Fruit fly (Drosophila melanogaster) whole organism, embryonic: ENCODE measurements around the gene smo.

Source experiments
- B-H2 ChIP-seq: fragments of 200-800 bp; sonication (Bioruptor generic); optimal IDR thresholded peaks from 2 replicates; lab custom pipeline; 2018; ENCODE audit warnings: missing biosample characterization, mild to moderate bottlenecking, missing genetic modification characterization
- CG10543 ChIP-seq: fragments of 200-800 bp; sonication (Bioruptor generic); optimal IDR thresholded peaks from 3 replicates; lab custom pipeline; 2017; ENCODE audit warnings: missing biosample characterization, mild to moderate bottlenecking, missing genetic modification characterization, moderate library complexity
- CG12071 ChIP-seq: fragments of 200-800 bp; sonication (Bioruptor generic); optimal IDR thresholded peaks from 3 replicates; lab custom pipeline; 2018; ENCODE audit warnings: missing biosample characterization, mild to moderate bottlenecking, missing genetic modification characterization
- CG12744 ChIP-seq: fragments of 200-800 bp; sonication (Bioruptor generic); optimal IDR thresholded peaks from 2 replicates; lab custom pipeline; 2016; ENCODE audit warnings: missing biosample characterization, missing genetic modification characterization
- CG14441 ChIP-seq: fragments of 200-800 bp; sonication (Bioruptor generic); IDR thresholded peaks from 2 replicates; pipeline ENCODE4 v1.3.6; 2022; ENCODE audit warnings: missing biosample characterization, missing genetic modification characterization
- CG16815 ChIP-seq: fragments of 200-800 bp; sonication (Bioruptor generic); optimal IDR thresholded peaks from 3 replicates; lab custom pipeline; 2017; ENCODE audit warnings: missing biosample characterization, mild to moderate bottlenecking, missing genetic modification characterization
- CG17361 ChIP-seq: fragments of 200-800 bp; sonication (Bioruptor generic); IDR thresholded peaks from 3 replicates; pipeline ENCODE4 v1.3.6; 2022; ENCODE audit warnings: missing biosample characterization, missing genetic modification characterization
- CG1792 ChIP-seq: fragments of 200-800 bp; sonication (Bioruptor generic); optimal IDR thresholded peaks from 2 replicates; lab custom pipeline; 2016; ENCODE audit warnings: missing biosample characterization, missing genetic modification characterization
- CG1832 ChIP-seq: fragments of 200-800 bp; sonication (Bioruptor generic); optimal IDR thresholded peaks from 2 replicates; lab custom pipeline; 2017; ENCODE audit warnings: missing biosample characterization, mild to moderate bottlenecking, missing genetic modification characterization, inconsistent platforms
- CG4617 ChIP-seq: fragments of 200-800 bp; sonication (Bioruptor generic); optimal IDR thresholded peaks from 3 replicates; lab custom pipeline; 2016; ENCODE audit warnings: missing biosample characterization, missing genetic modification characterization, borderline replicate concordance
- CG4707 ChIP-seq: fragments of 200-800 bp; sonication (Bioruptor generic); optimal IDR thresholded peaks from 2 replicates; lab custom pipeline; 2018; ENCODE audit warnings: missing biosample characterization, mild to moderate bottlenecking, missing genetic modification characterization, moderate library complexity
- CG5953 ChIP-seq: fragments of 200-800 bp; sonication (Bioruptor generic); IDR thresholded peaks from 2 replicates; pipeline ENCODE4 v1.3.6; 2022; ENCODE audit warnings: missing biosample characterization, missing genetic modification characterization
- CG6254 ChIP-seq: fragments of 200-800 bp; sonication (Bioruptor generic); optimal IDR thresholded peaks from 3 replicates; lab custom pipeline; 2017; ENCODE audit warnings: mild to moderate bottlenecking, missing biosample characterization, missing genetic modification reagents, missing genetic modification characterization
- CG7372 ChIP-seq: fragments of 200-800 bp; sonication (Bioruptor generic); IDR thresholded peaks from 2 replicates; pipeline ENCODE4 v1.3.6; 2022; ENCODE audit warnings: missing biosample characterization, missing genetic modification characterization
- CG7745 ChIP-seq: fragments of 200-800 bp; sonication (Bioruptor generic); optimal IDR thresholded peaks from 2 replicates; lab custom pipeline; 2018; ENCODE audit warnings: missing biosample characterization, mild to moderate bottlenecking, missing genetic modification characterization, moderate library complexity
- CG7786 ChIP-seq: fragments of 200-800 bp; sonication (Bioruptor generic); optimal IDR thresholded peaks from 2 replicates; lab custom pipeline; 2016; ENCODE audit warnings: missing biosample characterization, missing genetic modification characterization
- CG7963 ChIP-seq: fragments of 200-800 bp; sonication (Bioruptor generic); IDR thresholded peaks from 3 replicates; pipeline ENCODE4 v1.3.6; 2022; ENCODE audit warnings: missing biosample characterization, missing genetic modification characterization; ENCODE audit not compliant: partially characterized antibody
- CG8281 ChIP-seq: fragments of 200-800 bp; sonication (Bioruptor generic); optimal IDR thresholded peaks from 2 replicates; lab custom pipeline; 2018; ENCODE audit warnings: missing biosample characterization, mild to moderate bottlenecking, missing genetic modification characterization, moderate library complexity
- CTCF ChIP-seq: fragments of 200-800 bp; sonication (Bioruptor generic); optimal IDR thresholded peaks from 2 replicates; lab custom pipeline; 2017; ENCODE audit warnings: missing biosample characterization, mild to moderate bottlenecking, missing genetic modification characterization, moderate library complexity
- Dp ChIP-seq: fragments of 200-800 bp; sonication (Bioruptor generic); optimal IDR thresholded peaks from 2 replicates; lab custom pipeline; 2018; ENCODE audit warnings: missing biosample characterization, mild to moderate bottlenecking, missing genetic modification characterization, moderate library complexity
- ERR ChIP-seq: fragments of 200-800 bp; sonication (Bioruptor generic); optimal IDR thresholded peaks from 2 replicates; lab custom pipeline; 2016; ENCODE audit warnings: missing biosample characterization, missing genetic modification characterization
- HmgD ChIP-seq: fragments of 200-800 bp; sonication (Bioruptor generic); optimal IDR thresholded peaks from 3 replicates; lab custom pipeline; 2016; ENCODE audit warnings: missing biosample characterization, missing genetic modification characterization
- Mrtf ChIP-seq: fragments of 200-800 bp; sonication (Bioruptor generic); IDR thresholded peaks from 3 replicates; pipeline ENCODE4 v1.3.6; 2022; ENCODE audit warnings: missing biosample characterization, missing genetic modification characterization
- NK7.1 ChIP-seq: fragments of 200-800 bp; sonication (Bioruptor generic); optimal IDR thresholded peaks from 3 replicates; lab custom pipeline; 2016; ENCODE audit warnings: missing biosample characterization, missing genetic modification characterization
- Nf-YB ChIP-seq: fragments of 200-800 bp; sonication (Bioruptor generic); optimal IDR thresholded peaks from 3 replicates; lab custom pipeline; 2019; ENCODE audit warnings: missing biosample characterization, mild to moderate bottlenecking, missing genetic modification characterization, moderate library complexity
- Ravus ChIP-seq: fragments of 200-800 bp; sonication (Bioruptor generic); IDR thresholded peaks from 2 replicates; pipeline ENCODE4 v1.3.6; 2022; ENCODE audit warnings: missing biosample characterization, missing genetic modification characterization
- Rx ChIP-seq: fragments of 200-800 bp; sonication (Bioruptor generic); IDR thresholded peaks from 2 replicates; pipeline ENCODE4 v1.3.6; 2022; ENCODE audit warnings: missing biosample characterization, missing genetic modification characterization
- ato ChIP-seq: fragments of 200-800 bp; sonication (Bioruptor generic); IDR thresholded peaks from 2 replicates; pipeline ENCODE4 v1.3.6; 2022; ENCODE audit warnings: missing biosample characterization, missing genetic modification characterization; ENCODE audit not compliant: partially characterized antibody
- bsh ChIP-seq, 2 experiments: fragments of 200-800 bp; sonication (Bioruptor generic); optimal IDR thresholded peaks; 2 replicates each; lab custom pipeline; 2017 to 2018; ENCODE audit warnings: mild to moderate bottlenecking in 2 of 2, missing biosample characterization in 2 of 2, missing genetic modification characterization in 2 of 2, moderate library complexity in 1 of 2
- dati ChIP-seq: fragments of 200-800 bp; sonication (Bioruptor generic); IDR thresholded peaks from 2 replicates; pipeline ENCODE4 v1.3.6; 2022; ENCODE audit warnings: missing biosample characterization, missing genetic modification characterization
- esg ChIP-seq: fragments of 200-800 bp; sonication (Bioruptor generic); conservative IDR thresholded peaks from 2 replicates; pipeline ENCODE4 v1.3.6; 2022; ENCODE audit warnings: missing biosample characterization, missing genetic modification characterization
- fd3F ChIP-seq: fragments of 200-800 bp; sonication (Bioruptor generic); optimal IDR thresholded peaks from 2 replicates; lab custom pipeline; 2018; ENCODE audit warnings: missing biosample characterization, mild to moderate bottlenecking, missing genetic modification characterization, moderate library complexity
- fru ChIP-seq: fragments of >200 bp; optimal IDR thresholded peaks from 2 replicates; lab custom pipeline; 2017
- lmd ChIP-seq: fragments of 200-800 bp; sonication (Bioruptor generic); IDR thresholded peaks from 2 replicates; pipeline ENCODE4 v1.3.6; 2022; ENCODE audit warnings: missing biosample characterization, missing genetic modification characterization
- peb ChIP-seq: fragments of 200-800 bp; sonication (Bioruptor generic); IDR thresholded peaks from 2 replicates; pipeline ENCODE4 v1.3.6; 2022; ENCODE audit warnings: missing biosample characterization, missing genetic modification characterization
- pum ChIP-seq: fragments of 200-800 bp; sonication (Bioruptor generic); optimal IDR thresholded peaks from 2 replicates; lab custom pipeline; 2016; ENCODE audit warnings: missing biosample characterization, missing genetic modification characterization
- shn ChIP-seq: fragments of 200-800 bp; sonication (Bioruptor generic); optimal IDR thresholded peaks from 3 replicates; lab custom pipeline; 2016; ENCODE audit warnings: missing biosample characterization, missing genetic modification characterization
- slbo ChIP-seq: fragments of 200-800 bp; sonication (Bioruptor generic); IDR thresholded peaks from 2 replicates; pipeline ENCODE4 v1.3.6; 2022; ENCODE audit warnings: missing biosample characterization, missing genetic modification characterization
- slp2 ChIP-seq: fragments of 200-800 bp; sonication (Bioruptor generic); optimal IDR thresholded peaks from 2 replicates; lab custom pipeline; 2016; ENCODE audit warnings: missing biosample characterization, missing genetic modification characterization
- tgo ChIP-seq: fragments of 200-800 bp; sonication (Bioruptor generic); IDR thresholded peaks from 3 replicates; pipeline ENCODE4 v1.3.6; 2022; ENCODE audit warnings: missing biosample characterization, missing genetic modification characterization
- tna ChIP-seq: fragments of 200-800 bp; sonication (Bioruptor generic); IDR thresholded peaks from 2 replicates; pipeline ENCODE4 v1.3.6; 2022; ENCODE audit warnings: missing biosample characterization, missing genetic modification characterization; ENCODE audit not compliant: partially characterized antibody
- toy ChIP-seq: fragments of 200-800 bp; sonication (Bioruptor generic); IDR thresholded peaks from 2 replicates; pipeline ENCODE4 v1.3.6; 2022; ENCODE audit warnings: missing biosample characterization, missing genetic modification characterization

The smo gene

dm6 chr2L:247845-248473, 29.4 kb upstream of the smo start (continued):
- TF ChIP-seq CG6254 (GFP tag; lab: Kevin White, UChicago) = peak; percentile 20
- peak; percentile 51 for TF ChIP-seq Nf-YB (GFP tag; lab: Kevin White, UChicago)
- TF ChIP-seq CG17361 (GFP tag; lab: Robert Waterston, UW) = peak; percentile 80
- peak; percentile 55; the same call in 1 of the 2 replicates for TF ChIP-seq lmd (GFP tag; lab: Robert Waterston, UW)
- no peak for TF ChIP-seq slp2 (GFP tag; lab: Kevin White, UChicago)
- peak; percentile 15 for TF ChIP-seq CG8281 (tag; lab: Kevin White, UChicago)
- no peak for TF ChIP-seq Ravus (GFP tag; lab: Robert Waterston, UW)
- no peak for TF ChIP-seq toy (GFP tag; lab: Robert Waterston, UW)
- no peak for TF ChIP-seq CG7963 (GFP tag; lab: Robert Waterston, UW)
- TF ChIP-seq CG4707 (GFP tag; lab: Kevin White, UChicago) = no peak
- TF ChIP-seq CG14441 (GFP tag; lab: Robert Waterston, UW) = 0 out of 2 replicates have a peak, but pooled peaks have one; percentile 38
- TF ChIP-seq CG7745 (tag; lab: Kevin White, UChicago) = no peak
- TF ChIP-seq fru (lab: Kevin White, UChicago) = no peak
- no peak for TF ChIP-seq ato (GFP tag; lab: Robert Waterston, UW)
- TF ChIP-seq CG7786 (GFP tag; lab: Kevin White, UChicago) = peak; percentile 39
- no peak for TF ChIP-seq CG1792 (GFP tag; lab: Kevin White, UChicago)
- TF ChIP-seq shn (GFP tag; lab: Kevin White, UChicago) = no peak
- TF ChIP-seq slbo (GFP tag; lab: Robert Waterston, UW) = peak; percentile 75
- peak; percentile 9 for TF ChIP-seq CG12071 (GFP tag; lab: Kevin White, UChicago)
- no peak for TF ChIP-seq CG12744 (GFP tag; lab: Kevin White, UChicago)
- no peak for TF ChIP-seq CG1832
- no peak for TF ChIP-seq CG7372 (GFP tag; lab: Robert Waterston, UW)
- no peak for TF ChIP-seq NK7.1 (GFP tag; lab: Kevin White, UChicago)
- peak; percentile 78 for TF ChIP-seq CG10543 (GFP tag; lab: Kevin White, UChicago)
- no peak for TF ChIP-seq tna (GFP tag; lab: Robert Waterston, UW)
- TF ChIP-seq tgo = peak; percentile 31; the same call in 1 of the 3 replicates
- peak; percentile 50 for TF ChIP-seq fd3F (GFP tag; lab: Kevin White, UChicago)
- TF ChIP-seq Rx (GFP tag; lab: Robert Waterston, UW) = no peak
- TF ChIP-seq CTCF (GFP tag; lab: Kevin White, UChicago) = no peak
- TF ChIP-seq Mrtf (GFP tag; lab: Robert Waterston, UW) = no peak
- peak; percentile 32 for TF ChIP-seq B-H2 (GFP tag; lab: Kevin White, UChicago)
- TF ChIP-seq bsh (GFP tag; optimal IDR thresholded peaks at IDR 0.05; lab: Kevin White, UChicago) = peak; percentile 41 to 54
- no peak for TF ChIP-seq CG5953 (GFP tag; lab: Robert Waterston, UW)
- no peak for TF ChIP-seq dati (GFP tag; lab: Robert Waterston, UW)
- no peak for TF ChIP-seq Dp
- no peak for TF ChIP-seq peb
- no peak for TF ChIP-seq HmgD (GFP tag; lab: Kevin White, UChicago)
- peak; percentile 46 for TF ChIP-seq CG16815
- TF ChIP-seq esg (GFP tag; lab: Robert Waterston, UW) = peak; percentile 37
- no peak for TF ChIP-seq ERR (GFP tag; lab: Kevin White, UChicago)
- TF ChIP-seq CG4617 = no peak
- TF ChIP-seq pum (GFP tag; lab: Kevin White, UChicago) = no peak
